Worm (Caenorhabditis elegans) whole organism, young adult: ENCODE results near the gene pal-1.

Experiments used
- C17E4.6 ChIP-seq: fragments of 200-800 bp; sonication (Bioruptor generic); IDR thresholded peaks from 2 replicates; pipeline ENCODE4 v1.3.6; 2022; ENCODE audit warnings: missing genetic modification reagents, missing genetic modification characterization, missing compliant biosample characterization
- Y53G8AR.9 ChIP-seq: fragments of 200-800 bp; sonication (Bioruptor generic); conservative IDR thresholded peaks from 2 replicates; pipeline ENCODE4 v1.3.6; 2022; ENCODE audit warnings: missing genetic modification reagents, missing genetic modification characterization, missing compliant biosample characterization
- ama-1 ChIP-seq, 3 experiments: fragments of 150-350 bp in 1 of 3; sonication (generic microtip) in 2 of 3; optimal IDR thresholded peaks; 2 replicates each; lab custom pipeline; 2014 to 2018; ENCODE audit warnings: missing biosample characterization in 2 of 3, missing genetic modification characterization in 2 of 3, missing genetic modification reagents in 2 of 3
- hlh-26 ChIP-seq: fragments of 200-800 bp; sonication (Bioruptor generic); conservative IDR thresholded peaks from 2 replicates; pipeline ENCODE4 v1.3.6; 2022; ENCODE audit warnings: missing genetic modification reagents, missing genetic modification characterization, missing compliant biosample characterization
- lin-35 ChIP-seq, 3 experiments: fragments of 150-350 bp in 2 of 3; sonication (generic microtip) in 1 of 3; optimal IDR thresholded peaks; 2 replicates each; lab custom pipeline; 2014 to 2018; ENCODE audit warnings: missing biosample characterization in 3 of 3, missing genetic modification characterization in 3 of 3, missing genetic modification reagents in 3 of 3
- madf-10 ChIP-seq: sonication (generic microtip); optimal IDR thresholded peaks from 2 replicates; lab custom pipeline; 2016; ENCODE audit warnings: mild to moderate bottlenecking, missing genetic modification characterization, missing compliant biosample characterization
- nhr-90 ChIP-seq: sonication (generic microtip); optimal IDR thresholded peaks from 2 replicates; lab custom pipeline; 2016; ENCODE audit warnings: missing genotype, mild to moderate bottlenecking, missing genetic modification characterization, missing compliant biosample characterization

ce11 chrIII:4852025-4852424 is 42.6 kb upstream of the pal-1 start, which contains the start of gene ced-4:
- no peak for TF ChIP-seq nhr-90 (tag; lab: Kevin White, UChicago)
- no peak for TF ChIP-seq ama-1 (optimal IDR thresholded peaks at IDR 0.05; lab: Kevin White, UChicago)
- no peak for TF ChIP-seq ama-1 (GFP tag; optimal IDR thresholded peaks at IDR 0.05; lab: Kevin White, UChicago)
- no peak for TF ChIP-seq Y53G8AR.9 (GFP tag; lab: Robert Waterston, UW)
- TF ChIP-seq lin-35 (GFP tag; optimal IDR thresholded peaks at IDR 0.05; lab: Kevin White, UChicago) = peak in 1 of 3 experiments; percentile 1
- no peak for TF ChIP-seq hlh-26 (GFP tag; lab: Robert Waterston, UW)
- no peak for TF ChIP-seq madf-10 (tag; lab: Kevin White, UChicago)
- no peak for TF ChIP-seq C17E4.6 (GFP tag; lab: Robert Waterston, UW)
